Worm (Caenorhabditis elegans) whole organism, mixed stage, embryonic: ENCODE results near the gene glb-15.

Experiments used
- M03D4.4 ChIP-seq: sonication (generic microtip); optimal IDR thresholded peaks from 2 replicates; lab custom pipeline; 2017; ENCODE audit warnings: mild to moderate bottlenecking, missing genetic modification characterization, missing compliant biosample characterization
- blmp-1 ChIP-seq: fragments of 150-350 bp; optimal IDR thresholded peaks from 2 replicates; lab custom pipeline; 2014; ENCODE audit warnings: missing biosample characterization, missing genetic modification characterization
- ceh-39 ChIP-seq: fragments of 150-350 bp; optimal IDR thresholded peaks from 2 replicates; lab custom pipeline; 2014; ENCODE audit warnings: missing biosample characterization, missing genetic modification characterization
- ceh-43 ChIP-seq: fragments of 200-800 bp; sonication (Bioruptor generic); optimal IDR thresholded peaks from 2 replicates; lab custom pipeline; 2018; ENCODE audit warnings: mild to moderate bottlenecking, missing genetic modification characterization, moderate library complexity, missing compliant biosample characterization
- ceh-83 ChIP-seq: fragments of 200-800 bp; sonication (Bioruptor generic); optimal IDR thresholded peaks from 2 replicates; lab custom pipeline; 2018; ENCODE audit warnings: mild to moderate bottlenecking, missing genetic modification characterization, missing compliant biosample characterization
- ces-1 ChIP-seq: fragments of 150-350 bp; optimal IDR thresholded peaks from 2 replicates; lab custom pipeline; 2014; ENCODE audit warnings: missing biosample characterization, missing genetic modification reagents, missing genetic modification characterization
- cnd-1 ChIP-seq: fragments of 200-800 bp; sonication (Bioruptor generic); optimal IDR thresholded peaks from 2 replicates; lab custom pipeline; 2018; ENCODE audit warnings: mild to moderate bottlenecking, missing genetic modification characterization, missing compliant biosample characterization
- drap-1 ChIP-seq: fragments of 200-800 bp; sonication (Bioruptor generic); optimal IDR thresholded peaks from 3 replicates; lab custom pipeline; 2018; ENCODE audit warnings: mild to moderate bottlenecking, missing genetic modification characterization, missing compliant biosample characterization
- elt-1 ChIP-seq: sonication (generic microtip); optimal IDR thresholded peaks from 2 replicates; lab custom pipeline; 2017; ENCODE audit warnings: missing genetic modification characterization, mild to moderate bottlenecking, missing compliant biosample characterization, antibody characterized with exemption, moderate library complexity, borderline replicate concordance; ENCODE audit not compliant: insufficient read depth
- elt-3 ChIP-seq: fragments of 150-350 bp; optimal IDR thresholded peaks from 2 replicates; lab custom pipeline; 2014; ENCODE audit warnings: missing biosample characterization, missing genetic modification characterization
- flh-1 ChIP-seq: fragments of 200-800 bp; sonication (Bioruptor generic); optimal IDR thresholded peaks from 2 replicates; lab custom pipeline; 2018; ENCODE audit warnings: mild to moderate bottlenecking, missing genetic modification characterization, moderate library complexity, missing compliant biosample characterization
- ham-2 ChIP-seq: fragments of 200-800 bp; sonication (Bioruptor generic); optimal IDR thresholded peaks from 2 replicates; lab custom pipeline; 2018; ENCODE audit warnings: mild to moderate bottlenecking, missing genetic modification characterization, missing compliant biosample characterization
- hlh-1 ChIP-seq: fragments of 150-350 bp; optimal IDR thresholded peaks from 2 replicates; lab custom pipeline; 2014; ENCODE audit warnings: missing biosample characterization, missing genetic modification reagents, missing genetic modification characterization
- lin-13 ChIP-seq: fragments of 150-350 bp; optimal IDR thresholded peaks from 2 replicates; lab custom pipeline; 2014; ENCODE audit warnings: missing biosample characterization, missing genetic modification characterization
- lin-32 ChIP-seq: fragments of 200-800 bp; sonication (Bioruptor generic); optimal IDR thresholded peaks from 2 replicates; lab custom pipeline; 2018; ENCODE audit warnings: mild to moderate bottlenecking, missing genetic modification characterization, missing compliant biosample characterization
- lsy-2 ChIP-seq: fragments of 150-350 bp; optimal IDR thresholded peaks from 2 replicates; lab custom pipeline; 2014; ENCODE audit warnings: missing biosample characterization, missing genetic modification characterization
- mab-5 ChIP-seq: fragments of 150-350 bp; optimal IDR thresholded peaks from 2 replicates; lab custom pipeline; 2014; ENCODE audit warnings: missing biosample characterization, missing genetic modification characterization
- mep-1 ChIP-seq: fragments of 150-350 bp; optimal IDR thresholded peaks from 2 replicates; lab custom pipeline; 2017; ENCODE audit warnings: missing biosample characterization, missing genetic modification reagents, missing genetic modification characterization, inconsistent platforms
- mls-2 ChIP-seq: sonication (generic microtip); optimal IDR thresholded peaks from 2 replicates; lab custom pipeline; 2016; ENCODE audit warnings: mild to moderate bottlenecking, missing genetic modification characterization, moderate library complexity, missing compliant biosample characterization
- nhr-12 ChIP-seq: fragments of 150-350 bp; optimal IDR thresholded peaks from 2 replicates; lab custom pipeline; 2014; ENCODE audit warnings: missing biosample characterization, missing genetic modification characterization
- nhr-2 ChIP-seq: fragments of 150-350 bp; optimal IDR thresholded peaks from 2 replicates; lab custom pipeline; 2014; ENCODE audit warnings: missing biosample characterization, missing genetic modification characterization
- nhr-237 ChIP-seq: fragments of 150-350 bp; optimal IDR thresholded peaks from 2 replicates; lab custom pipeline; 2014; ENCODE audit warnings: missing biosample characterization, missing genetic modification characterization
- nhr-28 ChIP-seq: fragments of 150-350 bp; optimal IDR thresholded peaks from 2 replicates; lab custom pipeline; 2014; ENCODE audit warnings: missing biosample characterization, missing genetic modification characterization
- pha-4 ChIP-seq: fragments of 150-350 bp; optimal IDR thresholded peaks from 2 replicates; lab custom pipeline; 2018; ENCODE audit warnings: missing biosample characterization, missing genetic modification reagents, missing genetic modification characterization
- snpc-4 ChIP-seq: fragments of 150-350 bp; optimal IDR thresholded peaks from 2 replicates; lab custom pipeline; 2014; ENCODE audit warnings: missing biosample characterization, missing genetic modification characterization
- sptf-1 ChIP-seq: sonication (generic microtip); optimal IDR thresholded peaks from 2 replicates; lab custom pipeline; 2017; ENCODE audit warnings: mild to moderate bottlenecking, missing genetic modification characterization, moderate library complexity, missing compliant biosample characterization
- unc-120 ChIP-seq: sonication (generic microtip); optimal IDR thresholded peaks from 2 replicates; lab custom pipeline; 2017; ENCODE audit warnings: missing genetic modification characterization, missing compliant biosample characterization; ENCODE audit not compliant: poor library complexity, severe bottlenecking
- unc-39 ChIP-seq: fragments of 150-350 bp; optimal IDR thresholded peaks from 2 replicates; lab custom pipeline; 2014; ENCODE audit warnings: missing biosample characterization, missing genetic modification characterization
- unc-62 ChIP-seq: fragments of 150-350 bp; optimal IDR thresholded peaks from 2 replicates; lab custom pipeline; 2014; ENCODE audit warnings: missing biosample characterization, missing genetic modification reagents, missing genetic modification characterization
- zip-8 ChIP-seq: fragments of 150-350 bp; optimal IDR thresholded peaks from 2 replicates; lab custom pipeline; 2014; ENCODE audit warnings: missing biosample characterization, missing genetic modification characterization

Gene glb-15

DNA sequence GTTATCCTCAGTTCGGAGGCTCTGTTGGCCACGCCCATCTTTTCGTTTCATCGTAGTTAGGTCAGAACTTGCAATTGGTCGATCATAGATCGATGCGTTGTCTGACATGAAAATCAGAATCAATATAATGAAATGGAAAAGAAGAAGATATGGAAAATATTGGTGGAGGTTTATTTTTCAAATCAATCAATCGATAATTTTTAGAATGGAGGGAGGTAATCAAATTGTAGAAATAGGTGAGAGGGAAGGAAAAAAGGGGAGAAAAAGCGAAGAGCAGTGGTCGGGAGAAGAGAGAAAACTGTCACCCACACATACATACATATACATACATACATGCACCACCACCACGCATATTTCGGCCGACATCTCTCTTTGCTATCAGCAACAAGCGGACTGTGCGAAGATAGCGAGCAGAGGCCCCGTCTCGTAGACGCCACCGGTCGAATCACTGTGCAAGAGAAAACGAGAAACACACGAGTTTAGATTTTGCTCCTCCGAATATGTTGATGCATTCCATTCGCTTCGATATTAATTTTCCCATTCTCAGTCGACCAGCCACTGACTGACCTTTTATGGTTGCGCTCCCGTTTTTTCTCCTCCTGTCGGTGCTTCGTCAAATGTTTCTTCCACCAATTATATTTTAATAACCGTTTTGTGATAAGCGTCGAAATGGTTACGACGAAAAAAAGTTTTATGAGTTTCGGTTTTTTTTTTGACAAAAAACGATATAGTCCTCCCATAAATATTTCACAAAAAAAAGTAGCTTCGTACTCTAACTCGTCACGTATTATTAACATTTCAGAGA, 11.4 kb upstream of the glb-15 start, which contains the start of gene F35B12.10:
Gene F35B12.10, minus strand, starts transcription at position 51 of the 805 bp plus-strand sequence.
- TF ChIP-seq nhr-237 (tag; lab: Kevin White, UChicago) (no peak), elt-1 (tag; lab: Kevin White, UChicago) (no peak), nhr-28 (no peak), lin-13 (tag; lab: Kevin White, UChicago) (no peak), sptf-1 (tag; lab: Kevin White, UChicago) (no peak), nhr-12 (tag; lab: Kevin White, UChicago) (no peak), unc-62 (no peak), flh-1 (no peak), pha-4 (tag; lab: Kevin White, UChicago) (no peak), mls-2 (tag; lab: Kevin White, UChicago) (no peak), mep-1 (tag; lab: Kevin White, UChicago) (no peak), lin-32 (GFP tag; lab: Kevin White, UChicago) (no peak), ces-1 (GFP tag; lab: Kevin White, UChicago) (no peak), hlh-1 (tag; lab: Kevin White, UChicago) (no peak), elt-3 (no peak), unc-39 (tag; lab: Kevin White, UChicago) (no peak), zip-8 (tag; lab: Kevin White, UChicago) (no peak)

DNA sequence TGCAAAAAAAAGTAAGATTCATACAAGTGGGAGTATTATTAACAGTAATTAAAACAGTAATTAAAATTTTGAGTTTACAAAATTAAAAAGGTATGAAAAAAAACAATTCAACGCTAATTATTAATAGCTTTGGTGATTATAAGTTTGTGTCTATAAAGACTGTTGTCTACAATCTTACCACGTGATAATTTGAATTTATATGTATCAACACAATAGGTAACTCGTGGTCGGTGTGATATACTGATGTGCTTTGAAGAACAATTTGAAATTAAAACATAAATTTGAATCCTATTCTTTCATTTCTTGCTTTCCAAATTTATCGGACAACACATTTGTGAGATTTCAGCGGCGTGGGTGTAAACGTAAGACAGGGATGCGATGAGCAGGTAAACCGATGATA, 9.8 kb upstream of the glb-15 start:
- TF ChIP-seq drap-1 = no peak

DNA sequence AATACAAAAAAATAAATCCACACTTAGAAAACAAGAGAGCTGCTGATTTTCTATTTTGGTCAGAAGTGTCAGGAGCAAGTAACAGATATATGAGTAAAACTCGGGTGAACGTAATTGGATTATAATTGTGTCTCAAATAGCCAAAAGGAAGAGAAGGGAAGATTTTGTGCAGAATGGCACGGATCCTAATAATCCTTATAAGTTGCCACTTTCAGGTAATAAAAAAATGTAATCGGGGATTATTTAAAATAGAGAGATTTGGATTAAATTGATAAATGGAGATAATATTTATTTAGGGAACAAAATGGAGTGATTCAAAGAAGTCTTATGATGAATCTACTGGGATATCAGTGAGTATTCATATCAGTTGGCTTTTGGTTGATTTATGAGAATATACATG, 6.9 kb upstream of the glb-15 start:
- no peak for TF ChIP-seq ceh-43 (GFP tag; lab: Kevin White, UChicago)
- TF ChIP-seq ces-1 (GFP tag; lab: Kevin White, UChicago) = peak; percentile 4
- TF ChIP-seq hlh-1 (tag; lab: Kevin White, UChicago) = no peak
- no peak for TF ChIP-seq ceh-83

DNA sequence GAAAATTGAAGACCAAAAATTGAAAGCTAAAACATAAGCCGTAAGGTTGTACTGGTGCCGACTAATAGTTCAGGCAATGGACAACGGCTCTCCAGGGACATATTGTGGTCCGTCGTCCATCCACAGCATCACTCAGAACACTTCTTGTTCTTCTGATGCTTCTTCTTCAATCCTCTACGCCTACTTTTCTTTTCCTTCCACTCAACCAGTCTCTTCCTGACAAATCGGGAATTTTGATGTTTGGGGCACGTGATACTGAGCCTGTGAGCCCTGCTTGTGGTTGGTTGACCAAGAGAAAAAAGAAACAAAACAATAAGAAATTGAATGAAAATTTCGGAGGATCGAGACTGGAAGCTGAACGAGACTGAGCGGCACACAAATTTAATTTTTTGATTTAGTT, 3.2 kb upstream of the glb-15 start:
- TF ChIP-seq unc-62 = no peak
- no peak for TF ChIP-seq ceh-39 (tag; lab: Kevin White, UChicago)
- no peak for TF ChIP-seq ceh-43 (GFP tag; lab: Kevin White, UChicago)
- TF ChIP-seq ham-2 (GFP tag; lab: Kevin White, UChicago) = no peak
- TF ChIP-seq lin-13 (tag; lab: Kevin White, UChicago) = no peak
- no peak for TF ChIP-seq mab-5 (tag; lab: Kevin White, UChicago)
- no peak for TF ChIP-seq nhr-28
- TF ChIP-seq ces-1 (GFP tag; lab: Kevin White, UChicago) = no peak
- TF ChIP-seq drap-1 = no peak
- TF ChIP-seq unc-39 (tag; lab: Kevin White, UChicago) = no peak
- TF ChIP-seq elt-1 (tag; lab: Kevin White, UChicago) = no peak
- TF ChIP-seq unc-120 (tag; lab: Kevin White, UChicago) = no peak
- TF ChIP-seq nhr-12 (tag; lab: Kevin White, UChicago) = no peak
- no peak for TF ChIP-seq mls-2 (tag; lab: Kevin White, UChicago)
- TF ChIP-seq hlh-1 (tag; lab: Kevin White, UChicago) = no peak
- TF ChIP-seq, all 35 proteins: peak for 0

DNA sequence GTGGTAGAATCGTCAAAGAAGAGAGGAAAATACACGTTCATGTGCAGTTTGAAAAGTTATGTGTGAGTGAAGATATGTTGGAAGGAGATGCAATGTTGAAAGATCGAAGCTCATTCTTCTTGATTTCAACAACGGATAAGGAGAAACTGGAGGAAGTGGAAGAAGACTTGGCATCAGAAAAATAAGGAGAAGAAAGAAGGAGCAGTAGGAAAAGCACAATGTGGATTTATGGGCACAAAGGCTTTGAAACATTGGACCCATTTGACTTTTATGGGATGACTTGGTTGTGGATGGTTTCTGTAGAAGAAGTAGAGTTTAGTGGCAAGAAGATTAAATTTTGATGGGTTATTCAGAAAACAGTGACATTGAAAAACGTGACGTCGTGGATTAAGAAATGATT, 2.0 kb upstream of the glb-15 start:
- TF ChIP-seq drap-1 (no peak), mab-5 (tag; lab: Kevin White, UChicago) (no peak), lin-32 (GFP tag; lab: Kevin White, UChicago) (no peak), ceh-83 (no peak), lin-13 (tag; lab: Kevin White, UChicago) (no peak), unc-39 (tag; lab: Kevin White, UChicago) (no peak), ceh-39 (tag; lab: Kevin White, UChicago) (no peak), ham-2 (GFP tag; lab: Kevin White, UChicago) (no peak), M03D4.4 (tag; lab: Kevin White, UChicago) (no peak), sptf-1 (tag; lab: Kevin White, UChicago) (no peak), ceh-43 (GFP tag; lab: Kevin White, UChicago) (no peak), snpc-4 (no peak), mep-1 (tag; lab: Kevin White, UChicago) (no peak), unc-120 (tag; lab: Kevin White, UChicago) (no peak), flh-1 (no peak)

DNA sequence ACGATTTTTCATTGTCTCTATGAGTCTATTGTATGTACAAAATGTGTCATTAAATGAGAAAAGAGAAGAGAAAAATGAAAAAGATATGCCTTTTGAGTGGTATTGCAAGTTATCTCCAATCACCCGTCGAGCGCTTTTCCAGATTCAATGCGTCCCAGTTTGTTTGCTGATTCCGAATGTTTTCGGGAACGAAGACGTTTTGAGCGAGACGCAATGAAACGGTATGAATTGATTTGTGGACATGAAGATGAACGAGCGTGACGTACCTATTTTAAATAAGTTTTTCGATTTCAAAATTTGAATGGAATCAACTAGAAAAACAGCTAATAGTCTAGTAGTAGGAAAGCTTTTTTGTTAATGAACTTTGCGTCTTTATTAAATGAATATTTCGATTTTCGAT, 1.3 kb downstream of the glb-15 start:
- no peak for TF ChIP-seq pha-4 (tag; lab: Kevin White, UChicago)
- TF ChIP-seq hlh-1 (tag; lab: Kevin White, UChicago) = no peak
- TF ChIP-seq unc-39 (tag; lab: Kevin White, UChicago) = no peak
- TF ChIP-seq cnd-1 = no peak
- no peak for TF ChIP-seq mab-5 (tag; lab: Kevin White, UChicago)
- no peak for TF ChIP-seq mep-1 (tag; lab: Kevin White, UChicago)
- no peak for TF ChIP-seq nhr-2 (tag; lab: Kevin White, UChicago)
- no peak for TF ChIP-seq elt-1 (tag; lab: Kevin White, UChicago)
- TF ChIP-seq mls-2 (tag; lab: Kevin White, UChicago) = no peak
- no peak for TF ChIP-seq flh-1
- TF ChIP-seq ceh-83 = no peak
- no peak for TF ChIP-seq blmp-1
- TF ChIP-seq lsy-2 (tag; lab: Kevin White, UChicago) = no peak
- no peak for TF ChIP-seq lin-13 (tag; lab: Kevin White, UChicago)
